Fruit fly (Drosophila melanogaster): ENCODE measurements around the gene CG46519.
"Not testable (repeated sequence)": the region's sequence is repeated elsewhere in the genome, so short reads cannot be mapped to it uniquely, and the experiment has no call there.

Gene CG46519

dm6 chrX:22241272-22241671 lies 9.9 kb downstream of the CG46519 start, which contains the start of gene CG46521:
Gene CG46521, plus strand, starts transcription at chrX:22241572.
- TF ChIP-seq CG9948 (tag; optimal IDR thresholded peaks at IDR 0.05); CG8301 (tag; optimal IDR thresholded peaks at IDR 0.05); fd96Ca (GFP tag; IDR thresholded peaks at IDR 0.05): not testable (repeated sequence)

dm6 chrX:22246300-22246699 lies 14.9 kb downstream of the CG46519 start, which contains the start of gene CG46522:
Gene CG46522, plus strand, starts transcription at chrX:22246600.
- TF ChIP-seq EcR (GFP tag; optimal IDR thresholded peaks at IDR 0.05); CG8301 (tag; optimal IDR thresholded peaks at IDR 0.05); CG32121 (GFP tag; IDR thresholded peaks at IDR 0.05): not testable (repeated sequence)

- not testable (repeated sequence) for TF ChIP-seq CG10348 (GFP tag; IDR thresholded peaks at IDR 0.05); CG9948 (tag; optimal IDR thresholded peaks at IDR 0.05); CG14655 (GFP tag; optimal IDR thresholded peaks at IDR 0.05)
Observed at dm6 chrX:22251282-22251681, 19.9 kb downstream of the CG46519 start, which contains the start of gene CG41562. Gene CG41562, plus strand, starts transcription at chrX:22251582.

All from whole organism, pupa.